Fruit fly (Drosophila melanogaster): ENCODE data around the gene RpS27.

RpS27 gene

DNA sequence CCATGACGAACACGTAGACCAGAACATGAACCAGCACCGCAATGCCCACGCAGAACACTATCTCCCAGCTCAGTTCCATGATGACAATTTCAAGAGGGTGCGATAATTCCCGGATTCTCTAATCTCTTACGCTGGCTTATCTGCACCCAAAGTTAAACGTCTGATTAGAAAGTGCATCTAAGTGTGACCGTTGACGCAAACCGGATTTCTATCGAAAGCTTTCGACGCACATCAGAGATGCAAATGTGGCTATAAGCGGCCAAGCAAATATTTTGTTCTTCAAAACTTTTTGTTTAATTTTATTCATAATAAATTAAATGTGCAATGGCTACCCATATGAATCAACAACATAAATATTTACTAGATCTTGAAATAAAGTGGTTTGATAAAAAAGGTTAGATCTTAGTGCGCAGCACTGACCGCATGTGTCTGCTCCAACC is 15.0 kb upstream of the RpS27 start, which contains the start of the genes Kdsr and CG11858 (continued):
- TF ChIP-seq fd102C (GFP tag; optimal IDR thresholded peaks at IDR 0.05) (no peak), CG12104 (GFP tag; optimal IDR thresholded peaks at IDR 0.05) (peak; percentile 32), Sin3A (optimal IDR thresholded peaks at IDR 0.05) (peak; percentile 59), fru (optimal IDR thresholded peaks at IDR 0.05) (no peak), CG1603 (tag; optimal IDR thresholded peaks at IDR 0.05) (peak; percentile 57), z (GFP tag; IDR thresholded peaks at IDR 0.05) (0 out of 3 replicates have a peak, but pooled peaks have one; percentile 29), MTF-1 (GFP tag; optimal IDR thresholded peaks at IDR 0.05; ENCODE audit: borderline replicate concordance) (no peak), usp (GFP tag; optimal IDR thresholded peaks at IDR 0.05) (no peak), ato (GFP tag; IDR thresholded peaks at IDR 0.05; ENCODE audit: partially characterized antibody) (no peak), CG10431 (GFP tag; optimal IDR thresholded peaks at IDR 0.05) (no peak), Hsf (GFP tag; optimal IDR thresholded peaks at IDR 0.05) (peak; percentile 70), Side (GFP tag; optimal IDR thresholded peaks at IDR 0.05) (peak; percentile 3), hth (optimal IDR thresholded peaks at IDR 0.05) (no peak), CG4360 (GFP tag; IDR thresholded peaks at IDR 0.05) (no peak), Rx (GFP tag; IDR thresholded peaks at IDR 0.05) (peak; percentile 50), mld (GFP tag; IDR thresholded peaks at IDR 0.05; ENCODE audit: partially characterized antibody) (no peak), bigmax (GFP tag; optimal IDR thresholded peaks at IDR 0.05) (no peak), ase (GFP tag; IDR thresholded peaks at IDR 0.05) (peak; percentile 45; the same call in 1 of the 3 replicates), abd-A (tag; optimal IDR thresholded peaks at IDR 0.05) (no peak), Bteb2 (GFP tag; optimal IDR thresholded peaks at IDR 0.05) (peak; percentile 68), row (GFP tag; IDR thresholded peaks at IDR 0.05) (peak; percentile 94), CG2875 (GFP tag; optimal IDR thresholded peaks at IDR 0.05) (no peak), HLHmδ (GFP tag; optimal IDR thresholded peaks at IDR 0.05) (peak; percentile 8), CG15514 (GFP tag; optimal IDR thresholded peaks at IDR 0.05) (peak; percentile 69), CG5245 (GFP tag; optimal IDR thresholded peaks at IDR 0.05) (peak; percentile 24), Hr78 (GFP tag; optimal IDR thresholded peaks at IDR 0.05) (no peak), CG32767 (GFP tag; IDR thresholded peaks at IDR 0.05) (peak; percentile 23; the same call in 1 of the 2 replicates), prd (optimal IDR thresholded peaks at IDR 0.05) (no peak), prd (GFP tag; IDR thresholded peaks at IDR 0.05) (peak; percentile 85), CG15601 (tag; optimal IDR thresholded peaks at IDR 0.05) (peak; percentile 56), lmd (GFP tag; IDR thresholded peaks at IDR 0.05) (peak; percentile 64), zen2 (GFP tag; IDR thresholded peaks at IDR 0.05; ENCODE audit: partially characterized antibody) (no peak), fu2 (GFP tag; optimal IDR thresholded peaks at IDR 0.05) (peak; percentile 21), jigr1 (GFP tag; IDR thresholded peaks at IDR 0.05) (no peak), crol (GFP tag; IDR thresholded peaks at IDR 0.05) (no peak), sc (optimal IDR thresholded peaks at IDR 0.05) (no peak), sc (GFP tag; optimal IDR thresholded peaks at IDR 0.05) (no peak), tna (GFP tag; IDR thresholded peaks at IDR 0.05; ENCODE audit: partially characterized antibody) (no peak), disco-r (GFP tag; optimal IDR thresholded peaks at IDR 0.05) (peak; percentile 31), ttk (GFP tag; IDR thresholded peaks at IDR 0.05) (peak; percentile 43; the same call in 1 of the 2 replicates), CG6683 (GFP tag; optimal IDR thresholded peaks at IDR 0.05) (peak; percentile 32), CG2116 (GFP tag; optimal IDR thresholded peaks at IDR 0.05) (peak; percentile 63), lov (optimal IDR thresholded peaks at IDR 0.05) (no peak), lov (GFP tag; IDR thresholded peaks at IDR 0.05) (0 out of 3 replicates have a peak, but pooled peaks have one; percentile 63), CG14441 (GFP tag; IDR thresholded peaks at IDR 0.05) (peak; percentile 72), Hr51 (GFP tag; optimal IDR thresholded peaks at IDR 0.05) (peak in 1 of 2 experiments; percentile 56), Awh (GFP tag; IDR thresholded peaks at IDR 0.05) (no peak), Dip2 (GFP tag; IDR thresholded peaks at IDR 0.05) (no peak), Antp (GFP tag; optimal IDR thresholded peaks at IDR 0.05) (peak; percentile 28), CG6689 (GFP tag; IDR thresholded peaks at IDR 0.05) (peak; percentile 63), CG13123 (GFP tag; optimal IDR thresholded peaks at IDR 0.05) (peak; percentile 6), vvl (GFP tag; IDR thresholded peaks at IDR 0.05) (peak; percentile 91)

Measured in whole organism, embryonic.